Worm (Caenorhabditis elegans): ENCODE results near the gene sel-2.

The sel-2 gene

ce11 chrIII:4612334-4612953 is at the start of gene sel-2:
TSS of gene sel-2 (minus strand) at chrIII:4612384.
- no peak for TF ChIP-seq ztf-25 (GFP tag; IDR thresholded peaks at IDR 0.05)
- no peak for TF ChIP-seq B0261.1 (tag; optimal IDR thresholded peaks at IDR 0.05)
- peak; percentile 61; the same call in 1 of the 2 replicates for TF ChIP-seq hmg-1.2 (GFP tag; IDR thresholded peaks at IDR 0.05)
- TF ChIP-seq F37B4.10 (GFP tag; IDR thresholded peaks at IDR 0.05), result no peak

ce11 chrIII:4659426-4659825 is 47.2 kb upstream of the sel-2 start:
- TF ChIP-seq ceh-27 (GFP tag; optimal IDR thresholded peaks at IDR 0.05) (peak; percentile 72), F10E7.11 (tag; optimal IDR thresholded peaks at IDR 0.05) (no peak)

ce11 chrIII:4658384-4658844 is 46.2 kb upstream of the sel-2 start, which contains the start of gene cdka-1:
TSS of gene cdka-1 (plus strand) at chrIII:4658794.
- TF ChIP-seq ekl-4 (GFP tag; IDR thresholded peaks at IDR 0.05) (no peak), K12H6.12 (tag; optimal IDR thresholded peaks at IDR 0.05) (peak; percentile 60), lin-35 (GFP tag; optimal IDR thresholded peaks at IDR 0.05) (peak in 1 of 3 experiments; percentile 45), atf-7 (tag; optimal IDR thresholded peaks at IDR 0.05) (peak; percentile 47), let-607 (tag; optimal IDR thresholded peaks at IDR 0.05) (no peak), cebp-1 (GFP tag; IDR thresholded peaks at IDR 0.05) (no peak), cebp-1 (tag; optimal IDR thresholded peaks at IDR 0.05) (peak; percentile 86), ztf-3 (GFP tag; optimal IDR thresholded peaks at IDR 0.05) (no peak)

- no peak for TF ChIP-seq zim-3 (tag; optimal IDR thresholded peaks at IDR 0.05)
- no peak for TF ChIP-seq athp-1 (tag; optimal IDR thresholded peaks at IDR 0.05)
- TF ChIP-seq ztf-25 (GFP tag; IDR thresholded peaks at IDR 0.05), result no peak
- TF ChIP-seq ceh-40 (GFP tag; IDR thresholded peaks at IDR 0.05), result no peak
- TF ChIP-seq attf-5 (GFP tag; optimal IDR thresholded peaks at IDR 0.05), result no peak
- TF ChIP-seq lir-1 (GFP tag; conservative IDR thresholded peaks at IDR 0.05), result no peak
- no peak for TF ChIP-seq F10E7.11 (tag; optimal IDR thresholded peaks at IDR 0.05)
- no peak for TF ChIP-seq lag-1 (GFP tag; IDR thresholded peaks at IDR 0.05)
- no peak for TF ChIP-seq hmg-20 (GFP tag; IDR thresholded peaks at IDR 0.05)
- TF ChIP-seq zfh-2 (GFP tag; conservative IDR thresholded peaks at IDR 0.05), result no peak
- no peak for TF ChIP-seq nhr-80 (tag; optimal IDR thresholded peaks at IDR 0.05)
- TF ChIP-seq bed-2 (GFP tag; IDR thresholded peaks at IDR 0.05), result no peak
- no peak for TF ChIP-seq sea-2 (GFP tag; IDR thresholded peaks at IDR 0.05)
- no peak for TF ChIP-seq nhr-120 (GFP tag; IDR thresholded peaks at IDR 0.05)
- no peak for TF ChIP-seq attf-6 (GFP tag; IDR thresholded peaks at IDR 0.05)
- TF ChIP-seq madf-6 (GFP tag; IDR thresholded peaks at IDR 0.05), result no peak
These were observed 45.2 kb upstream of the sel-2 start for ce11 chrIII:4657386-4657785.

- no peak for TF ChIP-seq K11D2.4 (GFP tag; IDR thresholded peaks at IDR 0.05)
- TF ChIP-seq him-1 (tag; optimal IDR thresholded peaks at IDR 0.05), result no peak
- no peak for TF ChIP-seq madf-6 (GFP tag; IDR thresholded peaks at IDR 0.05)
- TF ChIP-seq lin-40 (tag; optimal IDR thresholded peaks at IDR 0.05), result peak; percentile 13
- TF ChIP-seq madf-8 (GFP tag; conservative IDR thresholded peaks at IDR 0.05), result no peak
- no peak for TF ChIP-seq aptf-3 (GFP tag; IDR thresholded peaks at IDR 0.05)
- 0 out of 2 replicates have a peak, but pooled peaks have one; percentile 25 for TF ChIP-seq ekl-4 (GFP tag; IDR thresholded peaks at IDR 0.05)
- TF ChIP-seq snpc-4 (GFP tag; optimal IDR thresholded peaks at IDR 0.05), result no peak
- TF ChIP-seq snpc-4 (tag; optimal IDR thresholded peaks at IDR 0.05), result no peak
- TF ChIP-seq F49E8.2 (tag; optimal IDR thresholded peaks at IDR 0.05; ENCODE audit: insufficient read depth), result no peak
- TF ChIP-seq egl-18 (GFP tag; IDR thresholded peaks at IDR 0.05), result no peak
- no peak for TF ChIP-seq rec-8 (tag; optimal IDR thresholded peaks at IDR 0.05)
- TF ChIP-seq lin-35 (GFP tag; optimal IDR thresholded peaks at IDR 0.05), result peak in 1 of 3 experiments; percentile 51
- TF ChIP-seq K12H6.12 (tag; optimal IDR thresholded peaks at IDR 0.05), result peak; percentile 57
- TF ChIP-seq ceh-27 (GFP tag; optimal IDR thresholded peaks at IDR 0.05), result peak; percentile 41
- no peak for TF ChIP-seq chd-7 (tag; optimal IDR thresholded peaks at IDR 0.05)
- peak; percentile 16; the same call in 1 of the 2 replicates for TF ChIP-seq mcd-1 (GFP tag; IDR thresholded peaks at IDR 0.05)
- no peak for TF ChIP-seq dpff-1 (tag; optimal IDR thresholded peaks at IDR 0.05)
- TF ChIP-seq ccch-3 (GFP tag; optimal IDR thresholded peaks at IDR 0.05), result no peak
These were observed 44.2 kb upstream of the sel-2 start for ce11 chrIII:4656415-4656814.
